Worm (Caenorhabditis elegans) whole organism, L4 larva: Measurements from ENCODE around the gene cit-1.2.
"Not testable (repeated sequence)": the region's sequence is repeated elsewhere in the genome, so short reads cannot be mapped to it uniquely, and the experiment has no call there.

Source experiments
- ama-1 ChIP-seq: fragments of 150-350 bp; optimal IDR thresholded peaks from 2 replicates; lab custom pipeline; 2014; ENCODE audit warnings: inconsistent platforms, mixed read lengths
- cey-2 ChIP-seq: sonication (generic microtip); optimal IDR thresholded peaks from 3 replicates; lab custom pipeline; 2017; ENCODE audit warnings: missing genetic modification characterization, mild to moderate bottlenecking, missing compliant biosample characterization, antibody characterized with exemption, borderline replicate concordance; ENCODE audit not compliant: insufficient read depth
- egl-27 ChIP-seq: sonication (generic microtip); optimal IDR thresholded peaks from 3 replicates; lab custom pipeline; 2017; ENCODE audit warnings: missing biosample characterization, missing genetic modification reagents, missing genetic modification characterization
- fkh-10 ChIP-seq: fragments of 150-350 bp; optimal IDR thresholded peaks from 2 replicates; lab custom pipeline; 2014; ENCODE audit warnings: missing biosample characterization, missing genetic modification reagents, missing genetic modification characterization
- madf-5 ChIP-seq, 2 experiments: fragments of 200-800 bp; sonication (Bioruptor generic); IDR thresholded peaks; 2 replicates each; pipeline ENCODE4 v1.3.6; 2022; ENCODE audit warnings: missing compliant biosample characterization in 2 of 2, missing genetic modification characterization in 2 of 2
- nhr-77 ChIP-seq: fragments of 150-350 bp; optimal IDR thresholded peaks from 2 replicates; lab custom pipeline; 2014; ENCODE audit warnings: missing biosample characterization, missing genetic modification characterization
- pqm-1 ChIP-seq: sonication (generic microtip); optimal IDR thresholded peaks from 2 replicates; lab custom pipeline; 2017; ENCODE audit warnings: missing biosample characterization, missing genetic modification characterization
- ztf-7 ChIP-seq: fragments of 150-350 bp; optimal IDR thresholded peaks from 2 replicates; lab custom pipeline; 2014; ENCODE audit warnings: missing biosample characterization, missing genetic modification characterization

- not testable (repeated sequence) for TF ChIP-seq egl-27; pqm-1 (tag; lab: Kevin White, UChicago); fkh-10 (GFP tag; lab: Kevin White, UChicago); cey-2 (tag; lab: Kevin White, UChicago); madf-5 (GFP tag; IDR thresholded peaks at IDR 0.05; lab: Robert Waterston, UW); nhr-77 (tag; lab: Kevin White, UChicago); ama-1 (lab: Kevin White, UChicago); ztf-7 (tag; lab: Kevin White, UChicago)
Measured at ce11 chrIII:7962641-7963040, 47.9 kb upstream of the cit-1.2 start, which contains the start of gene F54H12.4.
